Worm (Caenorhabditis elegans) whole organism, young adult: ENCODE data around the gene acs-18.

Source experiments
- chd-7 ChIP-seq: sonication (generic microtip); optimal IDR thresholded peaks from 2 replicates; lab custom pipeline; 2016; ENCODE audit warnings: mild to moderate bottlenecking, missing genetic modification characterization, moderate library complexity, missing compliant biosample characterization
- dpl-1 ChIP-seq: fragments of 150-350 bp; optimal IDR thresholded peaks from 2 replicates; lab custom pipeline; 2014; ENCODE audit warnings: missing biosample characterization, missing genetic modification reagents, missing genetic modification characterization
- ets-4 ChIP-seq: fragments of 200-800 bp; sonication (Bioruptor generic); optimal IDR thresholded peaks from 2 replicates; lab custom pipeline; 2018; ENCODE audit warnings: mild to moderate bottlenecking, missing genetic modification characterization, missing compliant biosample characterization
- let-607 ChIP-seq, 2 experiments: fragments of 200-800 bp in 1 of 2; sonication (Bioruptor generic) in 1 of 2; sonication (generic microtip) in 1 of 2; optimal IDR thresholded peaks; 2 replicates each; lab custom pipeline; 2016 to 2018; ENCODE audit warnings: mild to moderate bottlenecking in 2 of 2, missing compliant biosample characterization in 2 of 2, missing genetic modification characterization in 2 of 2, moderate library complexity in 2 of 2, missing genotype in 1 of 2
- lir-1 ChIP-seq: fragments of 200-800 bp; sonication (Bioruptor generic); conservative IDR thresholded peaks from 2 replicates; pipeline ENCODE4 v1.3.6; 2022; ENCODE audit warnings: missing genetic modification reagents, missing genetic modification characterization, missing compliant biosample characterization
- mxl-1 ChIP-seq: sonication (generic microtip); optimal IDR thresholded peaks from 2 replicates; lab custom pipeline; 2016; ENCODE audit warnings: missing genetic modification characterization, missing compliant biosample characterization
- sdz-38 ChIP-seq: sonication (generic microtip); optimal IDR thresholded peaks from 2 replicates; lab custom pipeline; 2016; ENCODE audit warnings: missing genotype, missing genetic modification characterization, missing compliant biosample characterization
- somi-1 ChIP-seq: fragments of 200-800 bp; sonication (Bioruptor generic); optimal IDR thresholded peaks from 2 replicates; lab custom pipeline; 2018; ENCODE audit warnings: mild to moderate bottlenecking, missing genetic modification characterization, missing compliant biosample characterization
- unc-130 ChIP-seq: sonication (generic microtip); optimal IDR thresholded peaks from 2 replicates; lab custom pipeline; 2016; ENCODE audit warnings: missing genetic modification reagents, missing genetic modification characterization, missing compliant biosample characterization
- unc-62 ChIP-seq: fragments of 150-350 bp; optimal IDR thresholded peaks from 2 replicates; lab custom pipeline; 2014; ENCODE audit warnings: missing biosample characterization, missing genetic modification reagents, missing genetic modification characterization
- ztf-18 ChIP-seq: sonication (generic microtip); optimal IDR thresholded peaks from 2 replicates; lab custom pipeline; 2016; ENCODE audit warnings: missing genotype, mild to moderate bottlenecking, missing genetic modification characterization, missing compliant biosample characterization
- ztf-25 ChIP-seq: fragments of 200-800 bp; sonication (Bioruptor generic); IDR thresholded peaks from 2 replicates; pipeline ENCODE4 v1.3.6; 2022; ENCODE audit warnings: missing genetic modification reagents, missing genetic modification characterization, missing compliant biosample characterization
- ztf-28 ChIP-seq: fragments of 200-800 bp; sonication (Bioruptor generic); IDR thresholded peaks from 2 replicates; pipeline ENCODE4 v1.3.6; 2022; ENCODE audit warnings: missing genetic modification reagents, missing genetic modification characterization, missing compliant biosample characterization

ce11 chrIV:10269137-10269933, 44.1 kb downstream of the acs-18 start, which contains the start of the genes nspd-7 and Y43C5A.2:
- TF ChIP-seq ets-4 (GFP tag; lab: Kevin White, UChicago) (no peak), mxl-1 (tag; lab: Kevin White, UChicago) (no peak), dpl-1 (no peak), chd-7 (no peak), unc-130 (no peak), ztf-25 (no peak), sdz-38 (tag; lab: Kevin White, UChicago) (no peak), somi-1 (GFP tag; lab: Kevin White, UChicago) (no peak), lir-1 (GFP tag; lab: Robert Waterston, UW) (no peak), let-607 (tag; optimal IDR thresholded peaks at IDR 0.05; lab: Kevin White, UChicago) (no peak), unc-62 (GFP tag; lab: Kevin White, UChicago) (no peak), ztf-28 (GFP tag; lab: Robert Waterston, UW) (no peak), ztf-18 (no peak)
